Worm (Caenorhabditis elegans): ENCODE results near the gene F37A4.1.

DNA sequence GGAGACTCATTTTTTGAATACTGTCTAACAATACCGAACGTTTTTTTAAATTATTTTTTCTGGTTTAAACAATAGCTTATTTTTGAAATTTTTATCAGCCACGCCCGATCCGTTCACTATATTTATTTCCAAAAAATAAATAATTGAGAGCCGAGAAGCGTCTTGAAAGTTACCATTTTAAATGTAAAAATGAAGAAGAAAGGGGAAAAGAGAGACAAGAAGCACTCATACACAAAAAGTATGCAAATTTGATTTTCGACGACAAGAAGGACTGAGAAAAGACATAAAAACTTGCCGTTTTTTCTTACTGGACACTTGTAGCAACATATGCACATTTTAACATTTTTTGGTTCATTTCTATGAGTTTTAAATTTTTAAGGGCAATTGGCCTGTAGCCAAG lies 41.4 kb upstream of the F37A4.1 start:
- TF ChIP-seq zag-1 (tag; optimal IDR thresholded peaks at IDR 0.05) (no peak), unc-39 (tag; optimal IDR thresholded peaks at IDR 0.05) (no peak), nhr-67 (tag; optimal IDR thresholded peaks at IDR 0.05) (no peak), pha-4 (tag; optimal IDR thresholded peaks at IDR 0.05) (no peak), unc-62 (GFP tag; optimal IDR thresholded peaks at IDR 0.05) (no peak), snpc-4 (tag; optimal IDR thresholded peaks at IDR 0.05) (no peak), elt-1 (tag; optimal IDR thresholded peaks at IDR 0.05) (no peak), jun-1 (tag; optimal IDR thresholded peaks at IDR 0.05) (no peak), fkh-10 (GFP tag; optimal IDR thresholded peaks at IDR 0.05) (peak; percentile 79), elt-3 (tag; optimal IDR thresholded peaks at IDR 0.05) (no peak)
